Worm (Caenorhabditis elegans) whole organism, L3 larva: ENCODE measurements around the gene ubh-2.

Source experiments
- ceh-28 ChIP-seq: fragments of 150-350 bp; optimal IDR thresholded peaks from 2 replicates; lab custom pipeline; 2014; ENCODE audit warnings: missing biosample characterization, missing genetic modification reagents, missing genetic modification characterization
- egl-27 ChIP-seq: sonication (generic microtip); optimal IDR thresholded peaks from 4 replicates; lab custom pipeline; 2017; ENCODE audit warnings: missing biosample characterization, missing genetic modification reagents, missing genetic modification characterization
- fkh-10 ChIP-seq: sonication (generic microtip); optimal IDR thresholded peaks from 2 replicates; lab custom pipeline; 2017; ENCODE audit warnings: missing biosample characterization, missing genetic modification reagents, missing genetic modification characterization
- jun-1 ChIP-seq: fragments of 150-350 bp; optimal IDR thresholded peaks from 2 replicates; lab custom pipeline; 2014; ENCODE audit warnings: missing biosample characterization, missing genetic modification reagents, missing genetic modification characterization
- nhr-11 ChIP-seq: fragments of 150-350 bp; optimal IDR thresholded peaks from 2 replicates; lab custom pipeline; 2014; ENCODE audit warnings: missing biosample characterization, missing genetic modification characterization
- nhr-12 ChIP-seq: fragments of 150-350 bp; optimal IDR thresholded peaks from 2 replicates; lab custom pipeline; 2014; ENCODE audit warnings: missing biosample characterization, missing genetic modification characterization
- nhr-28 ChIP-seq: fragments of 150-350 bp; optimal IDR thresholded peaks from 2 replicates; lab custom pipeline; 2014; ENCODE audit warnings: missing biosample characterization, missing genetic modification characterization
- nhr-67 ChIP-seq: fragments of 150-350 bp; optimal IDR thresholded peaks from 2 replicates; lab custom pipeline; 2014; ENCODE audit warnings: missing biosample characterization, missing genetic modification characterization
- snpc-4 ChIP-seq: fragments of 150-350 bp; optimal IDR thresholded peaks from 2 replicates; lab custom pipeline; 2014; ENCODE audit warnings: missing biosample characterization, missing genetic modification characterization
- tbx-2 ChIP-seq: sonication (generic microtip); optimal IDR thresholded peaks from 2 replicates; lab custom pipeline; 2016; ENCODE audit warnings: mild to moderate bottlenecking, missing genetic modification characterization, missing compliant biosample characterization
- unc-62 ChIP-seq: fragments of 150-350 bp; sonication (generic microtip); optimal IDR thresholded peaks from 4 replicates; lab custom pipeline; 2014; ENCODE audit warnings: missing biosample characterization, missing genetic modification reagents, missing genetic modification characterization
- zag-1 ChIP-seq: fragments of 150-350 bp; optimal IDR thresholded peaks from 2 replicates; lab custom pipeline; 2014; ENCODE audit warnings: missing biosample characterization, missing genetic modification characterization

- TF ChIP-seq nhr-28 (tag; lab: Kevin White, UChicago) (no peak), egl-27 (no peak), nhr-11 (tag; lab: Kevin White, UChicago) (no peak), fkh-10 (GFP tag; lab: Kevin White, UChicago) (no peak), unc-62 (GFP tag; lab: Kevin White, UChicago) (no peak), ceh-28 (tag; lab: Kevin White, UChicago) (no peak), snpc-4 (no peak), nhr-12 (tag; lab: Kevin White, UChicago) (no peak), zag-1 (no peak), nhr-67 (tag; lab: Kevin White, UChicago) (no peak), tbx-2 (tag; lab: Kevin White, UChicago) (no peak), jun-1 (tag; lab: Kevin White, UChicago) (no peak)
Observed at ce11 chrV:6503158-6503557, 6.5 kb downstream of the ubh-2 start.
